Worm (Caenorhabditis elegans): Measurements from ENCODE around the gene C25H3.14.

- TF ChIP-seq cog-1 (tag; optimal IDR thresholded peaks at IDR 0.05) = no peak
- TF ChIP-seq ztf-23 (GFP tag; IDR thresholded peaks at IDR 0.05) = no peak
- no peak for TF ChIP-seq flt-1 (GFP tag; IDR thresholded peaks at IDR 0.05)
- no peak for TF ChIP-seq T22C8.4 (GFP tag; IDR thresholded peaks at IDR 0.05)
Measured at ce11 chrII:5704479-5704878, 9.6 kb downstream of the C25H3.14 start.
